Fruit fly (Drosophila melanogaster) whole organism, adult: ENCODE results near the gene AP-1sigma.

Experiments used
- CG11617 ChIP-seq: fragments of 200-800 bp; sonication (Bioruptor generic); optimal IDR thresholded peaks from 2 replicates; lab custom pipeline; 2017; ENCODE audit warnings: mild to moderate bottlenecking, missing biosample characterization, missing genetic modification reagents, missing genetic modification characterization
- CG12768 ChIP-seq: fragments of 200-800 bp; sonication (Bioruptor generic); optimal IDR thresholded peaks from 2 replicates; lab custom pipeline; 2017; ENCODE audit warnings: missing biosample characterization, missing genetic modification characterization, mild to moderate bottlenecking, moderate library complexity, missing genetic modification reagents
- CG14711 ChIP-seq: fragments of 200-800 bp; sonication (Bioruptor generic); optimal IDR thresholded peaks from 2 replicates; lab custom pipeline; 2018; ENCODE audit warnings: missing biosample characterization, mild to moderate bottlenecking, missing genetic modification characterization, moderate library complexity
- CG1620 ChIP-seq: fragments of 200-800 bp; sonication (Bioruptor generic); optimal IDR thresholded peaks from 2 replicates; lab custom pipeline; 2016; ENCODE audit warnings: missing biosample characterization, missing genetic modification characterization
- CG33017 ChIP-seq: fragments of 200-800 bp; sonication (Bioruptor generic); optimal IDR thresholded peaks from 2 replicates; lab custom pipeline; 2018; ENCODE audit warnings: missing biosample characterization, mild to moderate bottlenecking, missing genetic modification characterization, moderate library complexity
- CG5204 ChIP-seq: fragments of 200-800 bp; sonication (Bioruptor generic); optimal IDR thresholded peaks from 2 replicates; lab custom pipeline; 2016; ENCODE audit warnings: missing biosample characterization, missing genetic modification characterization
- CG7045 ChIP-seq: fragments of 200-800 bp; sonication (Bioruptor generic); optimal IDR thresholded peaks from 2 replicates; lab custom pipeline; 2017; ENCODE audit warnings: missing biosample characterization, mild to moderate bottlenecking, missing genetic modification characterization
- CG7101 ChIP-seq: fragments of 200-800 bp; sonication (Bioruptor generic); optimal IDR thresholded peaks from 2 replicates; lab custom pipeline; 2018; ENCODE audit warnings: missing biosample characterization, mild to moderate bottlenecking, missing genetic modification characterization, moderate library complexity
- Clk ChIP-seq: fragments of 200-800 bp; sonication (Bioruptor generic); optimal IDR thresholded peaks from 2 replicates; lab custom pipeline; 2017; ENCODE audit warnings: missing biosample characterization, missing genetic modification characterization
- Crg-1 ChIP-seq: fragments of 200-800 bp; sonication (Bioruptor generic); optimal IDR thresholded peaks from 2 replicates; lab custom pipeline; 2016; ENCODE audit warnings: missing biosample characterization, missing genetic modification characterization
- Hr96 ChIP-seq: fragments of 200-800 bp; sonication (Bioruptor generic); optimal IDR thresholded peaks from 2 replicates; lab custom pipeline; 2016; ENCODE audit warnings: missing biosample characterization, missing genetic modification characterization
- Mnt ChIP-seq: fragments of 200-800 bp; sonication (Bioruptor generic); optimal IDR thresholded peaks from 2 replicates; lab custom pipeline; 2016; ENCODE audit warnings: missing biosample characterization, mild to moderate bottlenecking, missing genetic modification characterization
- bab1 ChIP-seq: fragments of 200-800 bp; sonication (Bioruptor generic); optimal IDR thresholded peaks from 3 replicates; lab custom pipeline; 2019; ENCODE audit warnings: missing biosample characterization, mild to moderate bottlenecking, missing genetic modification characterization, moderate library complexity
- cic ChIP-seq: fragments of 200-800 bp; sonication (Bioruptor generic); optimal IDR thresholded peaks from 2 replicates; lab custom pipeline; 2017; ENCODE audit warnings: missing biosample characterization, mild to moderate bottlenecking, missing genetic modification characterization, moderate library complexity
- cnc ChIP-seq, 2 experiments: fragments of >200 bp; optimal IDR thresholded peaks; 2 replicates each; lab custom pipeline; 2017
- kay ChIP-seq: fragments of 200-800 bp; sonication (Bioruptor generic); peaks from one replicate; lab custom pipeline; 2016; ENCODE audit warnings: missing biosample characterization, missing genetic modification characterization, borderline replicate concordance
- ovo ChIP-seq: fragments of 200-800 bp; sonication (Bioruptor generic); optimal IDR thresholded peaks from 2 replicates; lab custom pipeline; 2016; ENCODE audit warnings: missing biosample characterization, missing genetic modification characterization
- pad ChIP-seq: fragments of 200-800 bp; sonication (Bioruptor generic); optimal IDR thresholded peaks from 3 replicates; lab custom pipeline; 2017; ENCODE audit warnings: missing biosample characterization, missing genetic modification characterization, mild to moderate bottlenecking, moderate library complexity, missing genetic modification reagents
- tj ChIP-seq: fragments of 200-800 bp; sonication (Bioruptor generic); optimal IDR thresholded peaks from 3 replicates; lab custom pipeline; 2017; ENCODE audit warnings: missing biosample characterization, mild to moderate bottlenecking, missing genetic modification characterization, moderate library complexity
- toe ChIP-seq: fragments of 200-800 bp; sonication (Bioruptor generic); optimal IDR thresholded peaks from 2 replicates; lab custom pipeline; 2016; ENCODE audit warnings: missing biosample characterization, missing genetic modification characterization

AP-1sigma gene

DNA sequence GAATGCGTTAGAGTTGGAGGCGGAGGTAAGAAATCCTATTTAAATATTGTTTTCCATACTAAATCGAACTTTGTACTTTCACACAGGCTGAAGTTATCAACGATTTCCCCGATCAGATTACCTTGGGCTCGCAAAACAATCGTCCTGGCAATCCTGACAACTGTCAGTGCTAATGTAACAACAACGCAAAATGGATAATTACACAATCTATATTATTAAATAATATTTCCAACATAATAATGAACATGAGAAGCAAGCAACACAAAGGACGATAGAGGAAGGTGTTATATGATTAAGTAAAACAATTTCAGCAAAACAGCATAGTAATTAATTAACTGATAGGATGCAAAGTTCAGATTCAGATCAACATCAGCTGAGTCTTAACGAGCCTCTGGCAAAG lies 36.1 kb downstream of the AP-1sigma start:
- peak; percentile 91 for TF ChIP-seq kay (GFP tag; lab: Kevin White, UChicago)
- TF ChIP-seq pad, result no peak

DNA sequence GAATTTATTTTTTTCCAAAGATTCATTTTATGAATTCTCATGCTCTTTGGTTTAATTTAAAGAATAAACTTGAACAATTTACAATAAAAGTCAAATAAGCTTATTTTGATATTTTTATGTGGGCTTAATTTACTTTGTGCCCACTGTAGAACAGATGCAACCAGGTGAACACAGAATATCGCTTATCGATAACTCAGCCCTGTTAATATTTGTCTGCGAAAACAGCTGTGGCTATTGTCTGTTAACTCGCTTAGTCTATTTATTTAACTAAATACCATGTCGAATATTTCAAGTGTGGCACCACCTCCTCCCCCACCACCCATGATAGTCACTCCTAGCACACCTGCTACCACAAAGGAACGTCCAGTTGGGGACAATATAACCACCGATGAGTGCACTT lies 37.0 kb downstream of the AP-1sigma start, which contains the start of gene CG33108:
TSS of gene CG33108 (plus strand) at position 200 of the 400 bp plus-strand sequence.
- peak; percentile 32 for TF ChIP-seq CG14711
- TF ChIP-seq CG7101, result peak; percentile 11
- TF ChIP-seq bab1 (GFP tag; lab: Kevin White, UChicago), result peak; percentile 28
- no peak for TF ChIP-seq CG1620 (GFP tag; lab: Kevin White, UChicago)
- no peak for TF ChIP-seq toe (GFP tag; lab: Kevin White, UChicago)
- no peak for TF ChIP-seq pad
- TF ChIP-seq CG11617, result no peak
- TF ChIP-seq Mnt, result peak; percentile 11

dm6 chr3R:23996224-23996623 lies 37.8 kb downstream of the AP-1sigma start, which contains the start of gene LSm3:
Gene LSm3, plus strand, starts transcription at chr3R:23996262.
- no peak for TF ChIP-seq cic (GFP tag; lab: Kevin White, UChicago)
- TF ChIP-seq cnc (optimal IDR thresholded peaks at IDR 0.05; lab: Kevin White, UChicago), result no peak
- TF ChIP-seq Crg-1 (GFP tag; lab: Kevin White, UChicago), result peak; percentile 39
- peak; percentile 22 for TF ChIP-seq CG12768 (GFP tag; lab: Kevin White, UChicago)
- TF ChIP-seq CG7101, result peak; percentile 18
- TF ChIP-seq CG7045 (GFP tag; lab: Kevin White, UChicago), result peak; percentile 22
- TF ChIP-seq pad, result peak; percentile 24
- peak; percentile 1 for TF ChIP-seq CG14711

dm6 chr3R:24001150-24001549 lies 42.7 kb downstream of the AP-1sigma start:
- TF ChIP-seq Hr96 (GFP tag; lab: Kevin White, UChicago) (no peak), toe (GFP tag; lab: Kevin White, UChicago) (no peak), Crg-1 (GFP tag; lab: Kevin White, UChicago) (no peak), ovo (GFP tag; lab: Kevin White, UChicago) (no peak), CG12768 (GFP tag; lab: Kevin White, UChicago) (no peak), CG33017 (no peak), CG7045 (GFP tag; lab: Kevin White, UChicago) (no peak), pad (no peak), Clk (GFP tag; lab: Kevin White, UChicago) (no peak), tj (GFP tag; lab: Kevin White, UChicago) (no peak), CG7101 (no peak), Mnt (no peak), cnc (optimal IDR thresholded peaks at IDR 0.05; lab: Kevin White, UChicago) (no peak), CG5204 (GFP tag; lab: Kevin White, UChicago) (no peak)

- no peak for TF ChIP-seq Hr96 (GFP tag; lab: Kevin White, UChicago)
- TF ChIP-seq Clk (GFP tag; lab: Kevin White, UChicago), result no peak
- no peak for TF ChIP-seq tj (GFP tag; lab: Kevin White, UChicago)
- TF ChIP-seq bab1 (GFP tag; lab: Kevin White, UChicago), result no peak
- TF ChIP-seq CG33017, result no peak
Measured at dm6 chr3R:24003948-24004347, 45.5 kb downstream of the AP-1sigma start.

- peak; percentile 40 for TF ChIP-seq CG7101
- TF ChIP-seq CG5204 (GFP tag; lab: Kevin White, UChicago), result peak; percentile 17
- no peak for TF ChIP-seq kay (GFP tag; lab: Kevin White, UChicago)
- peak; percentile 58 for TF ChIP-seq cic (GFP tag; lab: Kevin White, UChicago)
- TF ChIP-seq Clk (GFP tag; lab: Kevin White, UChicago), result no peak
- no peak for TF ChIP-seq CG14711
- peak; percentile 42 for TF ChIP-seq tj (GFP tag; lab: Kevin White, UChicago)
- TF ChIP-seq Hr96 (GFP tag; lab: Kevin White, UChicago), result peak; percentile 17
- no peak for TF ChIP-seq Crg-1 (GFP tag; lab: Kevin White, UChicago)
- peak; percentile 4 for TF ChIP-seq CG7045 (GFP tag; lab: Kevin White, UChicago)
- peak; percentile 48 for TF ChIP-seq toe (GFP tag; lab: Kevin White, UChicago)
- no peak for TF ChIP-seq ovo (GFP tag; lab: Kevin White, UChicago)
- TF ChIP-seq CG1620 (GFP tag; lab: Kevin White, UChicago), result no peak
- peak; percentile 54 for TF ChIP-seq pad
- TF ChIP-seq CG11617, result peak; percentile 35
- TF ChIP-seq Mnt, result peak; percentile 62
- peak; percentile 19 for TF ChIP-seq CG12768 (GFP tag; lab: Kevin White, UChicago)
- peak; percentile 45 for TF ChIP-seq CG33017
- TF ChIP-seq bab1 (GFP tag; lab: Kevin White, UChicago), result peak; percentile 46
- TF ChIP-seq cnc (optimal IDR thresholded peaks at IDR 0.05; lab: Kevin White, UChicago), result no peak
Measured at dm6 chr3R:24006449-24007159, 48.2 kb downstream of the AP-1sigma start.
